Worm (Caenorhabditis elegans) whole organism, young adult: ENCODE measurements around the gene fbxa-181.

Experiments used
- B0019.2 ChIP-seq: fragments of 200-800 bp; sonication (Bioruptor generic); conservative IDR thresholded peaks from 2 replicates; pipeline ENCODE4 v1.3.6; 2022; ENCODE audit warnings: missing genetic modification reagents, missing genetic modification characterization, missing compliant biosample characterization
- B0261.1 ChIP-seq: sonication (generic microtip); optimal IDR thresholded peaks from 2 replicates; lab custom pipeline; 2016; ENCODE audit warnings: mild to moderate bottlenecking, missing genetic modification characterization, moderate library complexity, missing compliant biosample characterization
- C06A6.2 ChIP-seq: fragments of 200-800 bp; sonication (Bioruptor generic); conservative IDR thresholded peaks from 2 replicates; pipeline ENCODE4 v1.3.6; 2022; ENCODE audit warnings: missing genetic modification characterization, missing compliant biosample characterization
- F22D6.2 ChIP-seq: sonication (generic microtip); optimal IDR thresholded peaks from 2 replicates; lab custom pipeline; 2016; ENCODE audit warnings: mild to moderate bottlenecking, missing genetic modification characterization, missing compliant biosample characterization
- F37B4.10 ChIP-seq: fragments of 200-800 bp; sonication (Bioruptor generic); IDR thresholded peaks from 2 replicates; pipeline ENCODE4 v1.3.6; 2022; ENCODE audit warnings: missing genetic modification characterization, missing compliant biosample characterization
- F55B11.4 ChIP-seq: sonication (generic microtip); optimal IDR thresholded peaks from 2 replicates; lab custom pipeline; 2016; ENCODE audit warnings: missing compliant biosample characterization, missing genetic modification characterization, borderline replicate concordance; ENCODE audit not compliant: insufficient read depth
- K11D2.4 ChIP-seq: fragments of 200-800 bp; sonication (Bioruptor generic); IDR thresholded peaks from 2 replicates; pipeline ENCODE4 v1.3.6; 2022; ENCODE audit warnings: missing genetic modification reagents, missing genetic modification characterization, missing compliant biosample characterization
- Y67H2A.10 ChIP-seq: fragments of 200-800 bp; sonication (Bioruptor generic); conservative IDR thresholded peaks from 2 replicates; pipeline ENCODE4 v1.3.6; 2022; ENCODE audit warnings: missing genetic modification reagents, missing genetic modification characterization, missing compliant biosample characterization
- Y95B8A.8 ChIP-seq: fragments of 200-800 bp; sonication (Bioruptor generic); IDR thresholded peaks from 2 replicates; pipeline ENCODE4 v1.3.6; 2022; ENCODE audit warnings: missing genetic modification reagents, missing genetic modification characterization, missing compliant biosample characterization
- ZK185.1 ChIP-seq: sonication (generic microtip); optimal IDR thresholded peaks from 2 replicates; lab custom pipeline; 2016; ENCODE audit warnings: mild to moderate bottlenecking, missing genetic modification characterization, missing compliant biosample characterization; ENCODE audit not compliant: poor library complexity, severe bottlenecking
- aptf-2 ChIP-seq: fragments of 200-800 bp; sonication (Bioruptor generic); conservative IDR thresholded peaks from 2 replicates; pipeline ENCODE4 v1.3.6; 2022; ENCODE audit warnings: missing genetic modification reagents, missing genetic modification characterization, missing compliant biosample characterization
- aptf-3 ChIP-seq: fragments of 200-800 bp; sonication (Bioruptor generic); IDR thresholded peaks from 2 replicates; pipeline ENCODE4 v1.3.6; 2022; ENCODE audit warnings: missing genetic modification characterization, missing compliant biosample characterization
- atf-7 ChIP-seq: sonication (generic microtip); optimal IDR thresholded peaks from 2 replicates; lab custom pipeline; 2017; ENCODE audit warnings: mild to moderate bottlenecking, missing genetic modification characterization, missing compliant biosample characterization
- athp-1 ChIP-seq: sonication (generic microtip); optimal IDR thresholded peaks from 2 replicates; lab custom pipeline; 2017; ENCODE audit warnings: mild to moderate bottlenecking, missing genetic modification characterization, missing compliant biosample characterization
- attf-5 ChIP-seq: fragments of 200-800 bp; sonication (Bioruptor generic); optimal IDR thresholded peaks from 2 replicates; lab custom pipeline; 2018; ENCODE audit warnings: mild to moderate bottlenecking, missing genetic modification characterization, missing compliant biosample characterization
- bed-1 ChIP-seq: fragments of 200-800 bp; sonication (Bioruptor generic); IDR thresholded peaks from 2 replicates; pipeline ENCODE4 v1.3.6; 2022; ENCODE audit warnings: missing genetic modification reagents, missing genetic modification characterization, missing compliant biosample characterization
- ccch-3 ChIP-seq: fragments of 200-800 bp; sonication (Bioruptor generic); optimal IDR thresholded peaks from 2 replicates; lab custom pipeline; 2018; ENCODE audit warnings: mild to moderate bottlenecking, missing genetic modification characterization, missing compliant biosample characterization
- cebp-1 ChIP-seq, 2 experiments: fragments of 200-800 bp in 1 of 2; sonication (Bioruptor generic) in 1 of 2; sonication (generic microtip) in 1 of 2; IDR thresholded peaks in 1 of 2; optimal IDR thresholded peaks in 1 of 2; 2 replicates each; pipeline versions ENCODE4 v1.3.6 to Lab custom; 2017 to 2022; ENCODE audit warnings: missing compliant biosample characterization in 2 of 2, missing genetic modification characterization in 2 of 2, mild to moderate bottlenecking in 1 of 2, missing genetic modification reagents in 1 of 2, moderate library complexity in 1 of 2
- ceh-91 ChIP-seq: fragments of 200-800 bp; sonication (Bioruptor generic); IDR thresholded peaks from 2 replicates; pipeline ENCODE4 v1.3.6; 2022; ENCODE audit warnings: missing genetic modification reagents, missing genetic modification characterization, missing compliant biosample characterization
- dpl-1 ChIP-seq: fragments of 150-350 bp; optimal IDR thresholded peaks from 2 replicates; lab custom pipeline; 2014; ENCODE audit warnings: missing biosample characterization, missing genetic modification reagents, missing genetic modification characterization
- fkh-3 ChIP-seq: sonication (generic microtip); optimal IDR thresholded peaks from 2 replicates; lab custom pipeline; 2016; ENCODE audit warnings: mild to moderate bottlenecking, missing genetic modification characterization, missing compliant biosample characterization
- hmg-20 ChIP-seq: fragments of 200-800 bp; sonication (Bioruptor generic); IDR thresholded peaks from 2 replicates; pipeline ENCODE4 v1.3.6; 2022; ENCODE audit warnings: missing genetic modification reagents, missing genetic modification characterization, missing compliant biosample characterization
- let-526 ChIP-seq: fragments of 200-800 bp; sonication (Bioruptor generic); IDR thresholded peaks from 2 replicates; pipeline ENCODE4 v1.3.6; 2022; ENCODE audit warnings: missing genetic modification reagents, missing genetic modification characterization, missing compliant biosample characterization
- let-607 ChIP-seq, 2 experiments: fragments of 200-800 bp in 1 of 2; sonication (Bioruptor generic) in 1 of 2; sonication (generic microtip) in 1 of 2; optimal IDR thresholded peaks; 2 replicates each; lab custom pipeline; 2016 to 2018; ENCODE audit warnings: mild to moderate bottlenecking in 2 of 2, missing compliant biosample characterization in 2 of 2, missing genetic modification characterization in 2 of 2, moderate library complexity in 2 of 2, missing genotype in 1 of 2
- lin-40 ChIP-seq: sonication (generic microtip); optimal IDR thresholded peaks from 2 replicates; lab custom pipeline; 2016; ENCODE audit warnings: missing genetic modification characterization, mild to moderate bottlenecking, missing compliant biosample characterization, missing genotype, missing genetic modification reagents
- lir-1 ChIP-seq: fragments of 200-800 bp; sonication (Bioruptor generic); conservative IDR thresholded peaks from 2 replicates; pipeline ENCODE4 v1.3.6; 2022; ENCODE audit warnings: missing genetic modification reagents, missing genetic modification characterization, missing compliant biosample characterization
- lsl-1 ChIP-seq: fragments of 200-800 bp; sonication (Bioruptor generic); optimal IDR thresholded peaks from 2 replicates; lab custom pipeline; 2018; ENCODE audit warnings: mild to moderate bottlenecking, missing genetic modification characterization, moderate library complexity, missing compliant biosample characterization
- madf-3 ChIP-seq: fragments of 200-800 bp; sonication (Bioruptor generic); IDR thresholded peaks from 2 replicates; pipeline ENCODE4 v1.3.6; 2022; ENCODE audit warnings: missing genetic modification reagents, missing genetic modification characterization, missing compliant biosample characterization
- madf-6 ChIP-seq: fragments of 200-800 bp; sonication (Bioruptor generic); IDR thresholded peaks from 2 replicates; pipeline ENCODE4 v1.3.6; 2022; ENCODE audit warnings: missing genetic modification reagents, missing genetic modification characterization, missing compliant biosample characterization
- mes-4 ChIP-seq: sonication (generic microtip); optimal IDR thresholded peaks from 2 replicates; lab custom pipeline; 2016; ENCODE audit warnings: missing genotype, missing genetic modification characterization, missing compliant biosample characterization
- nfya-1 ChIP-seq: sonication (generic microtip); optimal IDR thresholded peaks from 2 replicates; lab custom pipeline; 2017; ENCODE audit warnings: antibody characterized with exemption, missing compliant biosample characterization, missing genetic modification characterization, borderline replicate concordance; ENCODE audit not compliant: insufficient read depth
- nfya-2 ChIP-seq: fragments of 200-800 bp; sonication (Bioruptor generic); IDR thresholded peaks from 2 replicates; pipeline ENCODE4 v1.3.6; 2022; ENCODE audit warnings: missing genetic modification reagents, missing genetic modification characterization, missing compliant biosample characterization
- nhr-90 ChIP-seq: sonication (generic microtip); optimal IDR thresholded peaks from 2 replicates; lab custom pipeline; 2016; ENCODE audit warnings: missing genotype, mild to moderate bottlenecking, missing genetic modification characterization, missing compliant biosample characterization
- repo-1 ChIP-seq: sonication (generic microtip); optimal IDR thresholded peaks from 2 replicates; lab custom pipeline; 2017; ENCODE audit warnings: mild to moderate bottlenecking, missing genetic modification characterization, missing compliant biosample characterization
- sea-2 ChIP-seq: fragments of 200-800 bp; sonication (Bioruptor generic); IDR thresholded peaks from 2 replicates; pipeline ENCODE4 v1.3.6; 2022; ENCODE audit warnings: missing genetic modification characterization, missing compliant biosample characterization
- snpc-1.1 ChIP-seq: sonication (generic microtip); optimal IDR thresholded peaks from 2 replicates; lab custom pipeline; 2017; ENCODE audit warnings: missing genetic modification characterization, mild to moderate bottlenecking, missing compliant biosample characterization, antibody characterized with exemption, moderate library complexity, missing genotype, missing genetic modification reagents; ENCODE audit not compliant: insufficient read depth
- snpc-4 ChIP-seq, 5 experiments: fragments of 150-350 bp in 1 of 5; sonication (generic microtip) in 4 of 5; optimal IDR thresholded peaks; 2 replicates each; lab custom pipeline; 2014 to 2018; ENCODE audit warnings: missing genetic modification characterization in 5 of 5, missing biosample characterization in 3 of 5, antibody characterized with exemption in 2 of 5, mild to moderate bottlenecking in 2 of 5, missing compliant biosample characterization in 2 of 5, missing genotype in 2 of 5, moderate library complexity in 2 of 5, missing genetic modification reagents in 1 of 5
- xnd-1 ChIP-seq: sonication (generic microtip); optimal IDR thresholded peaks from 2 replicates; lab custom pipeline; 2016; ENCODE audit warnings: missing genotype, missing genetic modification reagents, missing genetic modification characterization, missing compliant biosample characterization
- zim-3 ChIP-seq: sonication (generic microtip); optimal IDR thresholded peaks from 2 replicates; lab custom pipeline; 2017; ENCODE audit warnings: mild to moderate bottlenecking, missing genetic modification characterization, moderate library complexity, missing compliant biosample characterization
- ztf-18 ChIP-seq: sonication (generic microtip); optimal IDR thresholded peaks from 2 replicates; lab custom pipeline; 2016; ENCODE audit warnings: missing genotype, mild to moderate bottlenecking, missing genetic modification characterization, missing compliant biosample characterization
- ztf-28 ChIP-seq: fragments of 200-800 bp; sonication (Bioruptor generic); IDR thresholded peaks from 2 replicates; pipeline ENCODE4 v1.3.6; 2022; ENCODE audit warnings: missing genetic modification reagents, missing genetic modification characterization, missing compliant biosample characterization
- ztf-6 ChIP-seq: fragments of 200-800 bp; sonication (Bioruptor generic); IDR thresholded peaks from 2 replicates; pipeline ENCODE4 v1.3.6; 2022; ENCODE audit warnings: missing genetic modification reagents, missing genetic modification characterization, missing compliant biosample characterization

The fbxa-181 gene

ce11 chrV:13690276-13690675, 35.4 kb upstream of the fbxa-181 start:
- TF ChIP-seq B0261.1 (tag; lab: Kevin White, UChicago) (no peak), B0019.2 (GFP tag; lab: Robert Waterston, UW) (no peak), Y95B8A.8 (GFP tag; lab: Robert Waterston, UW) (no peak), let-526 (GFP tag; lab: Robert Waterston, UW) (no peak), ztf-28 (GFP tag; lab: Robert Waterston, UW) (no peak), repo-1 (tag; lab: Kevin White, UChicago) (no peak), F55B11.4 (no peak), C06A6.2 (GFP tag; lab: Robert Waterston, UW) (no peak), ccch-3 (GFP tag; lab: Kevin White, UChicago) (no peak), madf-3 (GFP tag; lab: Robert Waterston, UW) (no peak), sea-2 (GFP tag; lab: Robert Waterston, UW) (no peak), fkh-3 (no peak), cebp-1 (GFP tag; IDR thresholded peaks at IDR 0.05; lab: Robert Waterston, UW) (no peak), cebp-1 (tag; optimal IDR thresholded peaks at IDR 0.05; lab: Kevin White, UChicago) (no peak), bed-1 (GFP tag; lab: Robert Waterston, UW) (no peak), let-607 (tag; optimal IDR thresholded peaks at IDR 0.05; lab: Kevin White, UChicago) (no peak), zim-3 (tag; lab: Kevin White, UChicago) (no peak), atf-7 (tag; lab: Kevin White, UChicago) (no peak), Y67H2A.10 (GFP tag; lab: Robert Waterston, UW) (no peak)

ce11 chrV:13694103-13694502, 31.6 kb upstream of the fbxa-181 start:
- TF ChIP-seq mes-4 (tag; lab: Kevin White, UChicago) = no peak
- TF ChIP-seq C06A6.2 (GFP tag; lab: Robert Waterston, UW) = no peak
- no peak for TF ChIP-seq lin-40 (tag; lab: Kevin White, UChicago)
- no peak for TF ChIP-seq madf-6 (GFP tag; lab: Robert Waterston, UW)
- no peak for TF ChIP-seq B0261.1 (tag; lab: Kevin White, UChicago)
- TF ChIP-seq F22D6.2 (tag; lab: Kevin White, UChicago) = no peak
- no peak for TF ChIP-seq K11D2.4
- no peak for TF ChIP-seq xnd-1 (tag; lab: Kevin White, UChicago)
- no peak for TF ChIP-seq lsl-1
- TF ChIP-seq Y95B8A.8 (GFP tag; lab: Robert Waterston, UW) = no peak
- no peak for TF ChIP-seq ceh-91
- no peak for TF ChIP-seq ccch-3 (GFP tag; lab: Kevin White, UChicago)

- TF ChIP-seq aptf-3 = no peak
- no peak for TF ChIP-seq ZK185.1 (tag; lab: Kevin White, UChicago)
- no peak for TF ChIP-seq ztf-28 (GFP tag; lab: Robert Waterston, UW)
- no peak for TF ChIP-seq lsl-1
- TF ChIP-seq ztf-18 (tag; lab: Kevin White, UChicago) = no peak
- TF ChIP-seq ztf-6 (GFP tag; lab: Robert Waterston, UW) = no peak
- no peak for TF ChIP-seq nhr-90 (tag; lab: Kevin White, UChicago)
- TF ChIP-seq dpl-1 = no peak
- no peak for TF ChIP-seq aptf-2 (GFP tag; lab: Robert Waterston, UW)
- TF ChIP-seq snpc-4 (GFP tag; optimal IDR thresholded peaks at IDR 0.05; lab: Kevin White, UChicago) = no peak
- TF ChIP-seq snpc-4 (tag; optimal IDR thresholded peaks at IDR 0.05; lab: Kevin White, UChicago) = no peak
- TF ChIP-seq madf-3 (GFP tag; lab: Robert Waterston, UW) = no peak
- no peak for TF ChIP-seq lir-1 (GFP tag; lab: Robert Waterston, UW)
- no peak for TF ChIP-seq snpc-1.1
- no peak for TF ChIP-seq bed-1 (GFP tag; lab: Robert Waterston, UW)
- no peak for TF ChIP-seq nfya-1 (tag; lab: Kevin White, UChicago)
- TF ChIP-seq athp-1 = no peak
- no peak for TF ChIP-seq nfya-2 (GFP tag; lab: Robert Waterston, UW)
- TF ChIP-seq F37B4.10 (GFP tag; lab: Robert Waterston, UW) = no peak
- TF ChIP-seq attf-5 (GFP tag; lab: Kevin White, UChicago) = no peak
- TF ChIP-seq hmg-20 (GFP tag; lab: Robert Waterston, UW) = no peak
Measured at ce11 chrV:13703960-13704359, 21.7 kb upstream of the fbxa-181 start, which contains the start of gene T01D3.3. Gene T01D3.3 (plus strand): TSS chrV:13704271.
